Worm (Caenorhabditis elegans) whole organism, mixed stage, embryonic: ENCODE measurements around the gene srh-138.

ENCODE experiments used
- blmp-1 ChIP-seq: fragments of 150-350 bp; optimal IDR thresholded peaks from 2 replicates; lab custom pipeline; 2014; ENCODE audit warnings: missing biosample characterization, missing genetic modification characterization
- mep-1 ChIP-seq: fragments of 150-350 bp; optimal IDR thresholded peaks from 2 replicates; lab custom pipeline; 2017; ENCODE audit warnings: missing biosample characterization, missing genetic modification reagents, missing genetic modification characterization, inconsistent platforms
- nhr-76 ChIP-seq: sonication (generic microtip); optimal IDR thresholded peaks from 2 replicates; lab custom pipeline; 2017; ENCODE audit warnings: missing biosample characterization, missing genetic modification characterization
- snpc-4 ChIP-seq: fragments of 150-350 bp; optimal IDR thresholded peaks from 2 replicates; lab custom pipeline; 2014; ENCODE audit warnings: missing biosample characterization, missing genetic modification characterization

ce11 chrV:16447735-16448134 lies 23.1 kb downstream of the srh-138 start, which contains the start of gene T08G3.13:
- TF ChIP-seq blmp-1 (tag; lab: Kevin White, UChicago) (no peak), mep-1 (tag; lab: Kevin White, UChicago) (no peak), nhr-76 (tag; lab: Kevin White, UChicago) (no peak), snpc-4 (tag; lab: Kevin White, UChicago) (no peak)
